Worm (Caenorhabditis elegans): ENCODE measurements around the gene ZK1073.1.

The ZK1073.1 gene

DNA sequence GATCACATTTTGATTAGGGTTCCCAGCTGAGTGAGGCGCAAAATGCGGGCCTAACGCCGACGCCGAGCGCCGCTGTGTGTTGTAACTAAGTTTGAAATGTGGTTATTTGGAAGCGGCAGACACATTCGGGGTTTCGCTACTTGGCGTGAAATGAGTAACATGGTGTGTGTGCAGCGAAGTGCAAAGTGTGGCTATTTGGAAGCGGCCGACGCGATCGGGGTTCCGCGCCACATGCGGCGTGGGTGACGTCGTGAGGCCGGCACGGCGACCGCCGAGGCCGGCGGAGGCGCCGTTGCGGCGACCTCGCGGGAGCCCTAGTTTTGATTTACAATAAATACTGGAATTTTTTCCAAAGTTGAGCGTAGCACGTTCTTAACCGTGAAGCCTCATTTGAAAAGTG is 15.9 kb upstream of the ZK1073.1 start:
- TF ChIP-seq nhr-42 (GFP tag; IDR thresholded peaks at IDR 0.05) (0 out of 2 replicates have a peak, but pooled peaks have one; percentile 38), vab-7 (GFP tag; IDR thresholded peaks at IDR 0.05) (0 out of 2 replicates have a peak, but pooled peaks have one; percentile 21), sdz-12 (GFP tag; optimal IDR thresholded peaks at IDR 0.05) (peak; percentile 73), tra-1 (GFP tag; IDR thresholded peaks at IDR 0.05) (0 out of 2 replicates have a peak, but pooled peaks have one; percentile 6), F44E2.7 (GFP tag; IDR thresholded peaks at IDR 0.05) (0 out of 2 replicates have a peak, but pooled peaks have one; percentile 12), egl-43 (GFP tag; IDR thresholded peaks at IDR 0.05) (peak; percentile 58; the same call in 1 of the 2 replicates), Y105C5A.15 (GFP tag; IDR thresholded peaks at IDR 0.05) (no peak), set-16 (GFP tag; IDR thresholded peaks at IDR 0.05) (peak; percentile 96), mxl-3 (GFP tag; optimal IDR thresholded peaks at IDR 0.05) (no peak)

DNA sequence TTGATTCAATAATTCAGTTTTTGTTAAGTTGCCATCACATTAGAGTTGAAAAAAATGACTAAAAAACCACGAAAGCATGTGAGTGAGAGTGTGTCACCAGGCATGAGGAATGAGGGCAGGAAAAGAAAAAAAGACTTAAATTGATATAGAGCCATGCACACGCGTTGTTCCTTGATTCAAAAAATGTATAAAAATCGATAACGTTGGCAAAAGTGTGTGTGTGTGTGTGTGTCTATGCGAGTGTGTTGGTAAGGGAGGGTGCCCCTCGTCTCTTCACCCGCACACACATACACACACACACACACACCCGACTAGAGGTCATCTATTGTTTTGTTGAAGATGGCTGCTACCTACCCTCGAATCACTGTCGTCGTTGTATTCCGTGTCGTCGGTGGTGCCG is 15.2 kb upstream of the ZK1073.1 start:
- TF ChIP-seq nhr-28 (tag; optimal IDR thresholded peaks at IDR 0.05) (peak; percentile 60), mep-1 (tag; optimal IDR thresholded peaks at IDR 0.05) (peak; percentile 26), mxl-3 (GFP tag; optimal IDR thresholded peaks at IDR 0.05) (no peak), lin-39 (tag; optimal IDR thresholded peaks at IDR 0.05) (no peak), hlh-11 (tag; optimal IDR thresholded peaks at IDR 0.05) (peak; percentile 35), hif-1 (tag; optimal IDR thresholded peaks at IDR 0.05) (peak in 1 of 2 experiments; percentile 20), zip-2 (tag; optimal IDR thresholded peaks at IDR 0.05) (no peak), dmd-8 (GFP tag; IDR thresholded peaks at IDR 0.05) (no peak), ceh-28 (tag; optimal IDR thresholded peaks at IDR 0.05) (peak; percentile 31), madf-5 (GFP tag; IDR thresholded peaks at IDR 0.05) (no peak), hmg-1.1 (GFP tag; IDR thresholded peaks at IDR 0.05) (0 out of 2 replicates have a peak, but pooled peaks have one; percentile 38), nhr-10 (tag; optimal IDR thresholded peaks at IDR 0.05) (no peak), hlh-30 (tag; optimal IDR thresholded peaks at IDR 0.05; ENCODE audit: insufficient read depth) (peak; percentile 56), php-3 (GFP tag; IDR thresholded peaks at IDR 0.05) (no peak), saeg-2 (GFP tag; IDR thresholded peaks at IDR 0.05) (no peak), mes-2 (tag; optimal IDR thresholded peaks at IDR 0.05; ENCODE audit: poor library complexity, severe bottlenecking) (peak; percentile 20), dve-1 (tag; optimal IDR thresholded peaks at IDR 0.05; ENCODE audit: insufficient read depth) (peak; percentile 42), nhr-42 (GFP tag; IDR thresholded peaks at IDR 0.05) (no peak)

DNA sequence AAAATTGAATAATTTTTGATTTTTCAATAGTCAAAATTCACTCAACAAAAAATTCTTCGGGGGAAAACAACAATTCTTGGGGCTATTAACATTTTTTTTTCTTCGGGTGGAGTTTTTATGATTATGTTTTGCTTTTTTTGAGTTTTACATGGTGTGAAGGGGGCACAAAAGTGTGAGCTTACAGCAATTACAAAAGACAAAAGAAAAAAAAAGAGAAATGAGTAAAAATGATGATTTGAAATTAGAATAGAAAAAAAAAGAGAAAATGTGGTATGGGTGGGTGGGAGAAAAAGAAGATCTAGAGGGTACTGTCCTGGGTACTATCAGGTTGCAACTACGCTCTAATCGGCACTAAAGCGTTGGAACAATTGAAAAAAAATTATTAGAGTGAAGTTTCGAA is 12.2 kb upstream of the ZK1073.1 start:
- no peak for TF ChIP-seq mes-2 (tag; optimal IDR thresholded peaks at IDR 0.05; ENCODE audit: poor library complexity, severe bottlenecking)
- peak in 1 of 2 experiments; percentile 92 for TF ChIP-seq unc-62 (GFP tag; optimal IDR thresholded peaks at IDR 0.05 in 1 of 2)
- TF ChIP-seq unc-62 (tag; optimal IDR thresholded peaks at IDR 0.05), result no peak
- no peak for TF ChIP-seq aha-1 (tag)
- TF ChIP-seq dpl-1 (GFP tag; optimal IDR thresholded peaks at IDR 0.05), result no peak

DNA sequence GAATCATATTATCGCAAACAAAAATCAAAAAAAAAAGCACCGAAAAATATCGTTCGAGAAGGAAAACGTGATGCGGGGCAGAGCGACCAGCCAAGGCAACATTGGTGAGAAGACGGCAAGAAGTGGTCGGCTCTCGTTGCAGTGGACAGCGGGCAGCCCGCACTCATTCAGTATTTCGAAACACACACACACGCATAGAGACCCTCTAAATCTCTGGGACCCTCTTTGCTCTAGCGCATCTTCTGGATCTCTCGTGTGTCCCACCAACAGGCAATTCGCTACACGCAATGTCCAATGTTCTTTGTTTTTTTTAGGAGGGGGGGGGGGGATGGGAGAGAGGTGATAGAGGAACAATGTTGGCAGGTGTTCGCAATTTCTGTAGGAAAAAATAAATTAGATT is 5.2 kb upstream of the ZK1073.1 start:
- TF ChIP-seq hif-1 (tag; optimal IDR thresholded peaks at IDR 0.05) (peak in 1 of 2 experiments; percentile 18), dve-1 (tag; optimal IDR thresholded peaks at IDR 0.05; ENCODE audit: insufficient read depth) (no peak), lsy-2 (tag; optimal IDR thresholded peaks at IDR 0.05) (peak in 1 of 2 experiments; percentile 25), mdl-1 (tag; optimal IDR thresholded peaks at IDR 0.05) (peak in 1 of 2 experiments; percentile 18), aha-1 (tag) (peak; percentile 95), hlh-30 (tag; optimal IDR thresholded peaks at IDR 0.05; ENCODE audit: insufficient read depth) (peak; percentile 24), jun-1 (tag; optimal IDR thresholded peaks at IDR 0.05) (no peak), egl-43 (GFP tag; IDR thresholded peaks at IDR 0.05) (no peak), ctbp-1 (GFP tag; IDR thresholded peaks at IDR 0.05) (peak; percentile 52; the same call in 1 of the 2 replicates), R02D3.7 (tag; optimal IDR thresholded peaks at IDR 0.05) (no peak), hmg-1.1 (GFP tag; IDR thresholded peaks at IDR 0.05) (peak; percentile 53; the same call in 1 of the 2 replicates), set-16 (GFP tag; IDR thresholded peaks at IDR 0.05) (peak; percentile 18; the same call in 1 of the 2 replicates)

All from whole organism, L4 larva.